Worm (Caenorhabditis elegans) whole organism, young adult: ENCODE data around the gene K12H6.10.

Source experiments
- B0035.1 ChIP-seq: sonication (generic microtip); optimal IDR thresholded peaks from 2 replicates; lab custom pipeline; 2016; ENCODE audit warnings: missing genetic modification characterization, mild to moderate bottlenecking, missing compliant biosample characterization, missing genotype, missing genetic modification reagents
- B0261.1 ChIP-seq: sonication (generic microtip); optimal IDR thresholded peaks from 2 replicates; lab custom pipeline; 2016; ENCODE audit warnings: mild to moderate bottlenecking, missing genetic modification characterization, moderate library complexity, missing compliant biosample characterization
- B0336.3 ChIP-seq: fragments of 200-800 bp; sonication (Bioruptor generic); IDR thresholded peaks from 2 replicates; pipeline ENCODE4 v1.3.6; 2022; ENCODE audit warnings: missing genetic modification characterization, missing compliant biosample characterization
- D2030.7 ChIP-seq: fragments of 200-800 bp; sonication (Bioruptor generic); IDR thresholded peaks from 2 replicates; pipeline ENCODE4 v1.3.6; 2022; ENCODE audit warnings: missing genetic modification reagents, missing genetic modification characterization, missing compliant biosample characterization
- F23B12.7 ChIP-seq: sonication (generic microtip); optimal IDR thresholded peaks from 2 replicates; lab custom pipeline; 2017; ENCODE audit warnings: missing genetic modification characterization, mild to moderate bottlenecking, missing compliant biosample characterization, antibody characterized with exemption, moderate library complexity; ENCODE audit not compliant: insufficient read depth
- F39B2.1 ChIP-seq: fragments of 200-800 bp; sonication (Bioruptor generic); IDR thresholded peaks from 2 replicates; pipeline ENCODE4 v1.3.6; 2022; ENCODE audit warnings: missing genetic modification reagents, missing genetic modification characterization, missing compliant biosample characterization
- F52B5.7 ChIP-seq: sonication (generic microtip); optimal IDR thresholded peaks from 2 replicates; lab custom pipeline; 2016; ENCODE audit warnings: mild to moderate bottlenecking, missing genetic modification characterization, missing compliant biosample characterization
- F57A8.1 ChIP-seq: fragments of 200-800 bp; sonication (Bioruptor generic); optimal IDR thresholded peaks from 2 replicates; lab custom pipeline; 2018; ENCODE audit warnings: mild to moderate bottlenecking, missing genetic modification characterization, moderate library complexity, missing compliant biosample characterization
- F57C9.4 ChIP-seq: sonication (generic microtip); optimal IDR thresholded peaks from 2 replicates; lab custom pipeline; 2017; ENCODE audit warnings: mild to moderate bottlenecking, missing genetic modification characterization, missing compliant biosample characterization
- K11D2.4 ChIP-seq: fragments of 200-800 bp; sonication (Bioruptor generic); IDR thresholded peaks from 2 replicates; pipeline ENCODE4 v1.3.6; 2022; ENCODE audit warnings: missing genetic modification reagents, missing genetic modification characterization, missing compliant biosample characterization
- T07F8.4 ChIP-seq: sonication (generic microtip); optimal IDR thresholded peaks from 2 replicates; lab custom pipeline; 2016; ENCODE audit warnings: mild to moderate bottlenecking, missing genetic modification characterization, moderate library complexity, missing compliant biosample characterization
- Y53F4B.3 ChIP-seq: fragments of 200-800 bp; sonication (Bioruptor generic); IDR thresholded peaks from 2 replicates; pipeline ENCODE4 v1.3.6; 2022; ENCODE audit warnings: missing genetic modification reagents, missing genetic modification characterization, missing compliant biosample characterization
- ZK185.1 ChIP-seq: sonication (generic microtip); optimal IDR thresholded peaks from 2 replicates; lab custom pipeline; 2016; ENCODE audit warnings: mild to moderate bottlenecking, missing genetic modification characterization, missing compliant biosample characterization; ENCODE audit not compliant: poor library complexity, severe bottlenecking
- aptf-2 ChIP-seq: fragments of 200-800 bp; sonication (Bioruptor generic); conservative IDR thresholded peaks from 2 replicates; pipeline ENCODE4 v1.3.6; 2022; ENCODE audit warnings: missing genetic modification reagents, missing genetic modification characterization, missing compliant biosample characterization
- attf-3 ChIP-seq: fragments of 200-800 bp; sonication (Bioruptor generic); conservative IDR thresholded peaks from 2 replicates; pipeline ENCODE4 v1.3.6; 2022; ENCODE audit warnings: missing genetic modification reagents, missing genetic modification characterization, missing compliant biosample characterization
- attf-6 ChIP-seq: fragments of 200-800 bp; sonication (Bioruptor generic); IDR thresholded peaks from 2 replicates; pipeline ENCODE4 v1.3.6; 2022; ENCODE audit warnings: missing genetic modification reagents, missing genetic modification characterization, missing compliant biosample characterization
- bed-1 ChIP-seq: fragments of 200-800 bp; sonication (Bioruptor generic); IDR thresholded peaks from 2 replicates; pipeline ENCODE4 v1.3.6; 2022; ENCODE audit warnings: missing genetic modification reagents, missing genetic modification characterization, missing compliant biosample characterization
- bed-2 ChIP-seq: fragments of 200-800 bp; sonication (Bioruptor generic); IDR thresholded peaks from 2 replicates; pipeline ENCODE4 v1.3.6; 2022; ENCODE audit warnings: missing genetic modification reagents, missing genetic modification characterization, missing compliant biosample characterization
- ceh-100 ChIP-seq: fragments of 200-800 bp; sonication (Bioruptor generic); IDR thresholded peaks from 2 replicates; pipeline ENCODE4 v1.3.6; 2022; ENCODE audit warnings: missing genetic modification reagents, missing genetic modification characterization, missing compliant biosample characterization
- dpff-1 ChIP-seq: sonication (generic microtip); optimal IDR thresholded peaks from 2 replicates; lab custom pipeline; 2017; ENCODE audit warnings: mild to moderate bottlenecking, missing genetic modification characterization, missing compliant biosample characterization
- egl-44 ChIP-seq: fragments of 200-800 bp; sonication (Bioruptor generic); IDR thresholded peaks from 2 replicates; pipeline ENCODE4 v1.3.6; 2022; ENCODE audit warnings: missing genetic modification reagents, missing genetic modification characterization, missing compliant biosample characterization
- ekl-4 ChIP-seq: fragments of 200-800 bp; sonication (Bioruptor generic); IDR thresholded peaks from 2 replicates; pipeline ENCODE4 v1.3.6; 2022; ENCODE audit warnings: missing genetic modification reagents, missing genetic modification characterization, missing compliant biosample characterization
- ets-4 ChIP-seq: fragments of 200-800 bp; sonication (Bioruptor generic); optimal IDR thresholded peaks from 2 replicates; lab custom pipeline; 2018; ENCODE audit warnings: mild to moderate bottlenecking, missing genetic modification characterization, missing compliant biosample characterization
- gei-17 ChIP-seq: fragments of 200-800 bp; sonication (Bioruptor generic); optimal IDR thresholded peaks from 2 replicates; lab custom pipeline; 2018; ENCODE audit warnings: mild to moderate bottlenecking, missing genetic modification characterization, missing compliant biosample characterization
- hlh-26 ChIP-seq: fragments of 200-800 bp; sonication (Bioruptor generic); conservative IDR thresholded peaks from 2 replicates; pipeline ENCODE4 v1.3.6; 2022; ENCODE audit warnings: missing genetic modification reagents, missing genetic modification characterization, missing compliant biosample characterization
- lag-1 ChIP-seq: fragments of 200-800 bp; sonication (Bioruptor generic); IDR thresholded peaks from 2 replicates; pipeline ENCODE4 v1.3.6; 2022; ENCODE audit warnings: missing genetic modification reagents, missing genetic modification characterization, missing compliant biosample characterization
- let-526 ChIP-seq: fragments of 200-800 bp; sonication (Bioruptor generic); IDR thresholded peaks from 2 replicates; pipeline ENCODE4 v1.3.6; 2022; ENCODE audit warnings: missing genetic modification reagents, missing genetic modification characterization, missing compliant biosample characterization
- let-607 ChIP-seq, 2 experiments: fragments of 200-800 bp in 1 of 2; sonication (Bioruptor generic) in 1 of 2; sonication (generic microtip) in 1 of 2; optimal IDR thresholded peaks; 2 replicates each; lab custom pipeline; 2016 to 2018; ENCODE audit warnings: mild to moderate bottlenecking in 2 of 2, missing compliant biosample characterization in 2 of 2, missing genetic modification characterization in 2 of 2, moderate library complexity in 2 of 2, missing genotype in 1 of 2
- lin-26 ChIP-seq: fragments of 200-800 bp; sonication (Bioruptor generic); IDR thresholded peaks from 2 replicates; pipeline ENCODE4 v1.3.6; 2022; ENCODE audit warnings: missing genetic modification reagents, missing genetic modification characterization, missing compliant biosample characterization
- lin-40 ChIP-seq: sonication (generic microtip); optimal IDR thresholded peaks from 2 replicates; lab custom pipeline; 2016; ENCODE audit warnings: missing genetic modification characterization, mild to moderate bottlenecking, missing compliant biosample characterization, missing genotype, missing genetic modification reagents
- lsy-27 ChIP-seq: sonication (generic microtip); optimal IDR thresholded peaks from 2 replicates; lab custom pipeline; 2017; ENCODE audit warnings: missing genetic modification characterization, mild to moderate bottlenecking, missing compliant biosample characterization, antibody characterized with exemption, missing genotype, borderline replicate concordance; ENCODE audit not compliant: insufficient read depth
- madf-10 ChIP-seq: sonication (generic microtip); optimal IDR thresholded peaks from 2 replicates; lab custom pipeline; 2016; ENCODE audit warnings: mild to moderate bottlenecking, missing genetic modification characterization, missing compliant biosample characterization
- madf-8 ChIP-seq: fragments of 200-800 bp; sonication (Bioruptor generic); conservative IDR thresholded peaks from 2 replicates; pipeline ENCODE4 v1.3.6; 2022; ENCODE audit warnings: missing genetic modification reagents, missing genetic modification characterization, missing compliant biosample characterization
- mes-4 ChIP-seq: sonication (generic microtip); optimal IDR thresholded peaks from 2 replicates; lab custom pipeline; 2016; ENCODE audit warnings: missing genotype, missing genetic modification characterization, missing compliant biosample characterization
- nfyb-1 ChIP-seq: fragments of 200-800 bp; sonication (Bioruptor generic); IDR thresholded peaks from 2 replicates; pipeline ENCODE4 v1.3.6; 2022; ENCODE audit warnings: missing genetic modification reagents, missing genetic modification characterization, missing compliant biosample characterization
- pha-4 ChIP-seq: fragments of 150-350 bp; sonication (generic microtip); optimal IDR thresholded peaks from 2 replicates; lab custom pipeline; 2014; ENCODE audit warnings: missing biosample characterization, missing genetic modification reagents, missing genetic modification characterization
- rcor-1 ChIP-seq: fragments of 200-800 bp; sonication (Bioruptor generic); IDR thresholded peaks from 2 replicates; pipeline ENCODE4 v1.3.6; 2022; ENCODE audit warnings: missing genetic modification reagents, missing genetic modification characterization, missing compliant biosample characterization
- rpc-1 ChIP-seq, 2 experiments: fragments of 150-350 bp in 1 of 2; sonication (generic microtip) in 1 of 2; optimal IDR thresholded peaks; 2 replicates each; lab custom pipeline; 2014 to 2018; ENCODE audit warnings: missing biosample characterization in 1 of 2, missing genetic modification characterization in 1 of 2, missing genetic modification reagents in 1 of 2, missing genotype in 1 of 2
- sea-2 ChIP-seq: fragments of 200-800 bp; sonication (Bioruptor generic); IDR thresholded peaks from 2 replicates; pipeline ENCODE4 v1.3.6; 2022; ENCODE audit warnings: missing genetic modification characterization, missing compliant biosample characterization
- somi-1 ChIP-seq: fragments of 200-800 bp; sonication (Bioruptor generic); optimal IDR thresholded peaks from 2 replicates; lab custom pipeline; 2018; ENCODE audit warnings: mild to moderate bottlenecking, missing genetic modification characterization, missing compliant biosample characterization
- sptf-2 ChIP-seq: fragments of 200-800 bp; sonication (Bioruptor generic); optimal IDR thresholded peaks from 2 replicates; lab custom pipeline; 2018; ENCODE audit warnings: mild to moderate bottlenecking, missing genetic modification characterization, missing compliant biosample characterization
- tbp1 ChIP-seq: fragments of 200-800 bp; sonication (Bioruptor generic); optimal IDR thresholded peaks from 2 replicates; lab custom pipeline; 2018; ENCODE audit warnings: mild to moderate bottlenecking, missing genetic modification characterization, missing compliant biosample characterization
- unc-62 ChIP-seq: fragments of 150-350 bp; optimal IDR thresholded peaks from 2 replicates; lab custom pipeline; 2014; ENCODE audit warnings: missing biosample characterization, missing genetic modification reagents, missing genetic modification characterization
- xnd-1 ChIP-seq: sonication (generic microtip); optimal IDR thresholded peaks from 2 replicates; lab custom pipeline; 2016; ENCODE audit warnings: missing genotype, missing genetic modification reagents, missing genetic modification characterization, missing compliant biosample characterization
- ztf-28 ChIP-seq: fragments of 200-800 bp; sonication (Bioruptor generic); IDR thresholded peaks from 2 replicates; pipeline ENCODE4 v1.3.6; 2022; ENCODE audit warnings: missing genetic modification reagents, missing genetic modification characterization, missing compliant biosample characterization
- ztf-3 ChIP-seq: fragments of 200-800 bp; sonication (Bioruptor generic); optimal IDR thresholded peaks from 2 replicates; lab custom pipeline; 2018; ENCODE audit warnings: mild to moderate bottlenecking, missing genetic modification characterization, missing compliant biosample characterization

Gene K12H6.10

DNA sequence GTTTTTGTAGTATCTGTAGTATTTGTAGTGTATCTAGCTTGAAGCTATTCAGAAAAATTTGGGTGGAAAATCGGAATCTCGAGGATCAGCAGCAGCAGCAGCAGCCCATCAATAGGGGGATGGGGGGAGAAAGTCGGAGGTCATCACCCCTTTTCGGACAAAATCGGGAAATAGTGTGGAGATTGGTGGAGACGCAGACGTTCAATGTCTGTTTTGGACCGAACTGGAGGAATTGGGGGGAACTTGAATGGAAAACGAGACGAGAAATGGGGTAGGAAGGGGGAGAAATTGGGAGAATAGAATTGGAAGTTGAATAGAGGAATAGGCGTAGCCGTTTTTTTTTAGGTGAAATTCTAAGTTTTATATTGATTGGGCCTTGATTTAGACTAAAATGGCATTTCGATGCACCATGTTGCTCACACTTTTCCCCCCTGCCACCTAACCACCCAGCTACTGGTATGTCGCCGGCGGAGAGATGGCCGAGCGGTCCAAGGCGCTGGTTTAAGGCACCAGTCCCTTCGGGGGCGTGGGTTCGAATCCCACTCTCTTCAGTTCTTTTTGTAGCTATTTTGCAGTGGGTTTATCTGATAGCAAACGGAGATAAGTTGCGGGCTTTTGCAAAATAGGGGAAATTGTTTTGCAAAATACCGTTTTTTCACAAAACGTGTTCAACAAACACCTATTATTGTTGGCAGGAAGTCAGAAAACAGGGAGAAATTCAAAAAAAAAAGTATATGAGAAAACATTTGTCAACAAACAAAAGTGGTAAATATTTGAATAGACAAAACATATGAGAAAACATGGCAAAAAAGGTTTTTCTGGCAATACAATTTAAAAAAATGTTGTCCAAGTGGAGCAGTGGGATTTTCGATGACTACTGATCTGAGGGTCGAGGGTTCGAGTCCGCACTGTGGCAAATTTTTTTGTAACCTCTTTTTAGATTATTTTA is 37.5 kb downstream of the K12H6.10 start (continued):
- TF ChIP-seq ztf-28 (GFP tag; lab: Robert Waterston, UW) (no peak), B0035.1 (no peak), lin-40 (tag; lab: Kevin White, UChicago) (no peak), Y53F4B.3 (GFP tag; lab: Robert Waterston, UW) (no peak), F57A8.1 (no peak), F57C9.4 (tag; lab: Kevin White, UChicago) (no peak), B0336.3 (GFP tag; lab: Robert Waterston, UW) (peak; percentile 46; the same call in 1 of the 2 replicates), attf-6 (no peak), aptf-2 (GFP tag; lab: Robert Waterston, UW) (no peak), let-526 (GFP tag; lab: Robert Waterston, UW) (peak; percentile 73; the same call in 1 of the 2 replicates), gei-17 (GFP tag; lab: Kevin White, UChicago) (no peak), madf-10 (tag; lab: Kevin White, UChicago) (no peak), T07F8.4 (tag; lab: Kevin White, UChicago) (no peak), bed-1 (GFP tag; lab: Robert Waterston, UW) (no peak), sptf-2 (GFP tag; lab: Kevin White, UChicago) (no peak), dpff-1 (tag; lab: Kevin White, UChicago) (no peak), bed-2 (no peak), unc-62 (GFP tag; lab: Kevin White, UChicago) (no peak), somi-1 (GFP tag; lab: Kevin White, UChicago) (no peak), K11D2.4 (GFP tag; lab: Robert Waterston, UW) (no peak), lin-26 (GFP tag; lab: Robert Waterston, UW) (peak; percentile 76), ZK185.1 (no peak), tbp1 (GFP tag; lab: Kevin White, UChicago) (peak; percentile 91), lsy-27 (tag; lab: Kevin White, UChicago) (no peak), rpc-1 (optimal IDR thresholded peaks at IDR 0.05; lab: Kevin White, UChicago) (peak; percentile 64), rpc-1 (tag; optimal IDR thresholded peaks at IDR 0.05; lab: Kevin White, UChicago) (peak; percentile 83), ets-4 (GFP tag; lab: Kevin White, UChicago) (no peak), lag-1 (GFP tag; lab: Robert Waterston, UW) (no peak), B0261.1 (tag; lab: Kevin White, UChicago) (peak; percentile 83), D2030.7 (GFP tag; lab: Robert Waterston, UW) (peak; percentile 75), mes-4 (tag; lab: Kevin White, UChicago) (no peak), pha-4 (tag; lab: Kevin White, UChicago) (no peak), ekl-4 (GFP tag; lab: Robert Waterston, UW) (peak; percentile 35; the same call in 1 of the 2 replicates), sea-2 (no peak), madf-8 (GFP tag; lab: Robert Waterston, UW) (no peak), F52B5.7 (no peak), rcor-1 (GFP tag; lab: Robert Waterston, UW) (peak; percentile 29; the same call in 1 of the 2 replicates), hlh-26 (GFP tag; lab: Robert Waterston, UW) (no peak), ztf-3 (GFP tag; lab: Kevin White, UChicago) (no peak), attf-3 (GFP tag; lab: Robert Waterston, UW) (no peak), nfyb-1 (GFP tag; lab: Robert Waterston, UW) (peak; percentile 67; the same call in 1 of the 2 replicates), xnd-1 (tag; lab: Kevin White, UChicago) (no peak), egl-44 (GFP tag; lab: Robert Waterston, UW) (0 out of 2 replicates have a peak, but pooled peaks have one; percentile 30), ceh-100 (GFP tag; lab: Robert Waterston, UW) (0 out of 2 replicates have a peak, but pooled peaks have one; percentile 35), let-607 (tag; optimal IDR thresholded peaks at IDR 0.05; lab: Kevin White, UChicago) (no peak), F39B2.1 (no peak), F23B12.7 (tag; lab: Kevin White, UChicago) (no peak)
